Worm (Caenorhabditis elegans) whole organism, L3 larva: ENCODE results near the gene srsx-16.

ENCODE experiments used
- R02D3.7 ChIP-seq: fragments of 150-350 bp; optimal IDR thresholded peaks from 2 replicates; lab custom pipeline; 2014; ENCODE audit warnings: missing biosample characterization, missing genetic modification characterization
- ZK546.5 ChIP-seq: sonication (generic microtip); optimal IDR thresholded peaks from 2 replicates; lab custom pipeline; 2017; ENCODE audit warnings: missing biosample characterization, missing genetic modification characterization
- aly-2 ChIP-seq: fragments of 150-350 bp; optimal IDR thresholded peaks from 2 replicates; lab custom pipeline; 2014; ENCODE audit warnings: missing biosample characterization, missing genetic modification characterization
- ama-1 ChIP-seq: fragments of 150-350 bp; optimal IDR thresholded peaks from 2 replicates; lab custom pipeline; 2018
- ceh-16 ChIP-seq: sonication (generic microtip); optimal IDR thresholded peaks from 2 replicates; lab custom pipeline; 2017; ENCODE audit warnings: missing biosample characterization, missing genetic modification characterization
- ceh-28 ChIP-seq: fragments of 150-350 bp; optimal IDR thresholded peaks from 2 replicates; lab custom pipeline; 2014; ENCODE audit warnings: missing biosample characterization, missing genetic modification reagents, missing genetic modification characterization
- ceh-82 ChIP-seq: fragments of 150-350 bp; optimal IDR thresholded peaks from 2 replicates; lab custom pipeline; 2014; ENCODE audit warnings: missing biosample characterization, missing genetic modification characterization
- ceh-9 ChIP-seq: sonication (generic microtip); optimal IDR thresholded peaks from 2 replicates; lab custom pipeline; 2018; ENCODE audit warnings: missing biosample characterization, missing genetic modification characterization
- daf-12 ChIP-seq: fragments of 150-350 bp; optimal IDR thresholded peaks from 2 replicates; lab custom pipeline; 2014; ENCODE audit warnings: missing biosample characterization, missing genetic modification reagents, missing genetic modification characterization
- egl-27 ChIP-seq: sonication (generic microtip); optimal IDR thresholded peaks from 4 replicates; lab custom pipeline; 2017; ENCODE audit warnings: missing biosample characterization, missing genetic modification reagents, missing genetic modification characterization
- egl-5 ChIP-seq: fragments of 150-350 bp; optimal IDR thresholded peaks from 2 replicates; lab custom pipeline; 2017; ENCODE audit warnings: missing biosample characterization, missing genetic modification reagents, missing genetic modification characterization, inconsistent platforms
- elt-1 ChIP-seq: fragments of 150-350 bp; optimal IDR thresholded peaks from 2 replicates; lab custom pipeline; 2014; ENCODE audit warnings: missing biosample characterization, missing genetic modification characterization
- elt-2 ChIP-seq: sonication (generic microtip); optimal IDR thresholded peaks from 2 replicates; lab custom pipeline; 2016; ENCODE audit warnings: missing genetic modification reagents, mild to moderate bottlenecking, missing genetic modification characterization, missing compliant biosample characterization
- elt-3 ChIP-seq, 3 experiments: fragments of 150-350 bp in 1 of 3; sonication (generic microtip) in 2 of 3; optimal IDR thresholded peaks; 2 replicates in 2 of 3; 4 replicates in 1 of 3; lab custom pipeline; 2014 to 2017; ENCODE audit warnings: missing biosample characterization in 3 of 3, missing genetic modification characterization in 3 of 3
- eor-1 ChIP-seq, 2 experiments: fragments of 150-350 bp; optimal IDR thresholded peaks; 2 replicates each; lab custom pipeline; 2014 to 2018; ENCODE audit warnings: missing biosample characterization in 2 of 2, missing genetic modification characterization in 2 of 2
- fkh-10 ChIP-seq: sonication (generic microtip); optimal IDR thresholded peaks from 2 replicates; lab custom pipeline; 2017; ENCODE audit warnings: missing biosample characterization, missing genetic modification reagents, missing genetic modification characterization
- fkh-2 ChIP-seq: fragments of 150-350 bp; optimal IDR thresholded peaks from 2 replicates; lab custom pipeline; 2014; ENCODE audit warnings: missing biosample characterization, missing genetic modification reagents, missing genetic modification characterization
- fos-1 ChIP-seq: fragments of 150-350 bp; optimal IDR thresholded peaks from 2 replicates; lab custom pipeline; 2014; ENCODE audit warnings: missing biosample characterization, missing genetic modification characterization
- hmg-11 ChIP-seq: sonication (generic microtip); optimal IDR thresholded peaks from 2 replicates; lab custom pipeline; 2016; ENCODE audit warnings: missing genetic modification characterization, missing compliant biosample characterization
- jun-1 ChIP-seq: fragments of 150-350 bp; optimal IDR thresholded peaks from 2 replicates; lab custom pipeline; 2014; ENCODE audit warnings: missing biosample characterization, missing genetic modification reagents, missing genetic modification characterization
- lin-15B ChIP-seq: fragments of 150-350 bp; optimal IDR thresholded peaks from 2 replicates; lab custom pipeline; 2014; ENCODE audit warnings: missing biosample characterization, missing genetic modification characterization
- lin-39 ChIP-seq: fragments of 150-350 bp; optimal IDR thresholded peaks from 2 replicates; lab custom pipeline; 2018; ENCODE audit warnings: missing biosample characterization, missing genetic modification reagents, missing genetic modification characterization
- lsy-12 ChIP-seq: sonication (generic microtip); optimal IDR thresholded peaks from 2 replicates; lab custom pipeline; 2016; ENCODE audit warnings: mild to moderate bottlenecking, missing genetic modification characterization, missing compliant biosample characterization
- mdl-1 ChIP-seq: fragments of 150-350 bp; optimal IDR thresholded peaks from 2 replicates; lab custom pipeline; 2014; ENCODE audit warnings: missing biosample characterization, missing genetic modification characterization
- mml-1 ChIP-seq: fragments of 150-350 bp; sonication (generic microtip); optimal IDR thresholded peaks from 3 replicates; lab custom pipeline; 2014; ENCODE audit warnings: missing biosample characterization, missing genetic modification characterization
- nfya-1 ChIP-seq: sonication (generic microtip); optimal IDR thresholded peaks from 2 replicates; lab custom pipeline; 2017; ENCODE audit warnings: missing genetic modification characterization, mild to moderate bottlenecking, missing compliant biosample characterization, antibody characterized with exemption, moderate library complexity; ENCODE audit not compliant: insufficient read depth
- nhr-11 ChIP-seq: fragments of 150-350 bp; optimal IDR thresholded peaks from 2 replicates; lab custom pipeline; 2014; ENCODE audit warnings: missing biosample characterization, missing genetic modification characterization
- nhr-12 ChIP-seq: fragments of 150-350 bp; optimal IDR thresholded peaks from 2 replicates; lab custom pipeline; 2014; ENCODE audit warnings: missing biosample characterization, missing genetic modification characterization
- nhr-23 ChIP-seq: fragments of 150-350 bp; optimal IDR thresholded peaks from 2 replicates; lab custom pipeline; 2014; ENCODE audit warnings: missing biosample characterization, missing genetic modification reagents, missing genetic modification characterization
- nhr-237 ChIP-seq: fragments of 150-350 bp; optimal IDR thresholded peaks from 2 replicates; lab custom pipeline; 2014; ENCODE audit warnings: missing biosample characterization, missing genetic modification characterization
- nhr-25 ChIP-seq: sonication (generic microtip); optimal IDR thresholded peaks from 2 replicates; lab custom pipeline; 2017; ENCODE audit warnings: missing biosample characterization, missing genetic modification characterization
- nhr-28 ChIP-seq: fragments of 150-350 bp; optimal IDR thresholded peaks from 2 replicates; lab custom pipeline; 2014; ENCODE audit warnings: missing biosample characterization, missing genetic modification characterization
- nhr-43 ChIP-seq: sonication (generic microtip); optimal IDR thresholded peaks from 2 replicates; lab custom pipeline; 2016; ENCODE audit warnings: mild to moderate bottlenecking, missing genetic modification characterization, missing compliant biosample characterization; ENCODE audit not compliant: poor library complexity, severe bottlenecking
- nhr-67 ChIP-seq: fragments of 150-350 bp; optimal IDR thresholded peaks from 2 replicates; lab custom pipeline; 2014; ENCODE audit warnings: missing biosample characterization, missing genetic modification characterization
- nhr-76 ChIP-seq: fragments of 150-350 bp; sonication (generic microtip); optimal IDR thresholded peaks from 5 replicates; lab custom pipeline; 2014; ENCODE audit warnings: missing biosample characterization, missing genetic modification characterization
- nhr-77 ChIP-seq: fragments of 150-350 bp; optimal IDR thresholded peaks from 2 replicates; lab custom pipeline; 2014; ENCODE audit warnings: missing biosample characterization, missing genetic modification characterization
- pha-4 ChIP-seq: fragments of 150-350 bp; optimal IDR thresholded peaks from 2 replicates; lab custom pipeline; 2014; ENCODE audit warnings: missing biosample characterization, missing genetic modification reagents, missing genetic modification characterization
- pqm-1 ChIP-seq: fragments of 150-350 bp; optimal IDR thresholded peaks from 2 replicates; lab custom pipeline; 2017; ENCODE audit warnings: missing biosample characterization, missing genetic modification characterization, inconsistent platforms
- sea-2 ChIP-seq: fragments of 150-350 bp; sonication (generic microtip); optimal IDR thresholded peaks from 4 replicates; lab custom pipeline; 2014; ENCODE audit warnings: missing biosample characterization, missing genetic modification reagents, missing genetic modification characterization
- skn-1 ChIP-seq: fragments of 150-350 bp; optimal IDR thresholded peaks from 2 replicates; lab custom pipeline; 2014; ENCODE audit warnings: missing biosample characterization, missing genetic modification characterization
- snpc-4 ChIP-seq: fragments of 150-350 bp; optimal IDR thresholded peaks from 2 replicates; lab custom pipeline; 2014; ENCODE audit warnings: missing biosample characterization, missing genetic modification characterization
- tbx-2 ChIP-seq: sonication (generic microtip); optimal IDR thresholded peaks from 2 replicates; lab custom pipeline; 2016; ENCODE audit warnings: mild to moderate bottlenecking, missing genetic modification characterization, missing compliant biosample characterization
- unc-39 ChIP-seq: sonication (generic microtip); optimal IDR thresholded peaks from 4 replicates; lab custom pipeline; 2017; ENCODE audit warnings: missing biosample characterization, missing genetic modification characterization
- unc-62 ChIP-seq: fragments of 150-350 bp; sonication (generic microtip); optimal IDR thresholded peaks from 4 replicates; lab custom pipeline; 2014; ENCODE audit warnings: missing biosample characterization, missing genetic modification reagents, missing genetic modification characterization
- zag-1 ChIP-seq: fragments of 150-350 bp; optimal IDR thresholded peaks from 2 replicates; lab custom pipeline; 2014; ENCODE audit warnings: missing biosample characterization, missing genetic modification characterization
- ztf-11 ChIP-seq: fragments of 150-350 bp; optimal IDR thresholded peaks from 2 replicates; lab custom pipeline; 2014; ENCODE audit warnings: missing biosample characterization, missing genetic modification characterization
- ztf-4 ChIP-seq: fragments of 150-350 bp; optimal IDR thresholded peaks from 2 replicates; lab custom pipeline; 2014; ENCODE audit warnings: missing biosample characterization, missing genetic modification characterization

Gene srsx-16

ce11 chrIV:5655966-5656389 lies 36.4 kb upstream of the srsx-16 start:
- TF ChIP-seq pqm-1 = peak; percentile 72
- TF ChIP-seq mdl-1 (tag; lab: Kevin White, UChicago) = no peak
- no peak for TF ChIP-seq unc-39 (tag; lab: Kevin White, UChicago)
- TF ChIP-seq nhr-76 = no peak
- TF ChIP-seq fkh-10 (GFP tag; lab: Kevin White, UChicago) = no peak
- peak; percentile 29 for TF ChIP-seq egl-27
- no peak for TF ChIP-seq eor-1 (tag; optimal IDR thresholded peaks at IDR 0.05; lab: Kevin White, UChicago)
- TF ChIP-seq ZK546.5 (tag; lab: Kevin White, UChicago) = no peak
- no peak for TF ChIP-seq nhr-11 (tag; lab: Kevin White, UChicago)
- no peak for TF ChIP-seq zag-1 (tag; lab: Kevin White, UChicago)
- peak; percentile 87 for TF ChIP-seq nhr-43 (tag; lab: Kevin White, UChicago)
- no peak for TF ChIP-seq nhr-77 (tag; lab: Kevin White, UChicago)
- no peak for TF ChIP-seq lin-39 (tag; lab: Kevin White, UChicago)
- TF ChIP-seq unc-62 (GFP tag; lab: Kevin White, UChicago) = no peak
- no peak for TF ChIP-seq sea-2 (GFP tag; lab: Kevin White, UChicago)
- TF ChIP-seq snpc-4 = no peak
- TF ChIP-seq hmg-11 (tag; lab: Kevin White, UChicago) = no peak
- peak; percentile 84 for TF ChIP-seq nhr-25 (tag; lab: Kevin White, UChicago)
- TF ChIP-seq fos-1 = no peak
- TF ChIP-seq ceh-28 (tag; lab: Kevin White, UChicago) = no peak
- peak; percentile 94 for TF ChIP-seq lin-15B (tag; lab: Kevin White, UChicago)
- no peak for TF ChIP-seq fkh-2
- TF ChIP-seq elt-3 (tag; optimal IDR thresholded peaks at IDR 0.05; lab: Kevin White, UChicago) = peak in 1 of 3 experiments; percentile 5
- TF ChIP-seq tbx-2 = no peak
- TF ChIP-seq ceh-16 (tag; lab: Kevin White, UChicago) = no peak
- peak; percentile 24 for TF ChIP-seq pha-4 (tag; lab: Kevin White, UChicago)
- TF ChIP-seq nhr-67 (tag; lab: Kevin White, UChicago) = no peak
- no peak for TF ChIP-seq nhr-28
- no peak for TF ChIP-seq nhr-12 (tag; lab: Kevin White, UChicago)
- no peak for TF ChIP-seq ztf-11
- peak; percentile 46 for TF ChIP-seq nfya-1 (tag; lab: Kevin White, UChicago)
- no peak for TF ChIP-seq ztf-4 (tag; lab: Kevin White, UChicago)
- peak; percentile 49 for TF ChIP-seq R02D3.7 (tag; lab: Kevin White, UChicago)
- no peak for TF ChIP-seq ceh-82 (tag; lab: Kevin White, UChicago)
- TF ChIP-seq daf-12 (tag; lab: Kevin White, UChicago) = no peak
- no peak for TF ChIP-seq ceh-9 (tag; lab: Kevin White, UChicago)
- no peak for TF ChIP-seq nhr-237 (tag; lab: Kevin White, UChicago)
- TF ChIP-seq mml-1 (tag; lab: Kevin White, UChicago) = no peak
- no peak for TF ChIP-seq ama-1 (lab: Kevin White, UChicago)
- TF ChIP-seq egl-5 = no peak
- TF ChIP-seq jun-1 (tag; lab: Kevin White, UChicago) = peak; percentile 66
- TF ChIP-seq lsy-12 (tag; lab: Kevin White, UChicago) = peak; percentile 36
- no peak for TF ChIP-seq skn-1 (tag; lab: Kevin White, UChicago)
- TF ChIP-seq elt-1 (tag; lab: Kevin White, UChicago) = no peak
- no peak for TF ChIP-seq aly-2 (tag; lab: Kevin White, UChicago)
- peak; percentile 87 for TF ChIP-seq nhr-23 (tag; lab: Kevin White, UChicago)
- TF ChIP-seq elt-2 = peak; percentile 51
